Fruit fly (Drosophila melanogaster): ENCODE results near the gene Ca-beta.

Ca-beta gene

DNA sequence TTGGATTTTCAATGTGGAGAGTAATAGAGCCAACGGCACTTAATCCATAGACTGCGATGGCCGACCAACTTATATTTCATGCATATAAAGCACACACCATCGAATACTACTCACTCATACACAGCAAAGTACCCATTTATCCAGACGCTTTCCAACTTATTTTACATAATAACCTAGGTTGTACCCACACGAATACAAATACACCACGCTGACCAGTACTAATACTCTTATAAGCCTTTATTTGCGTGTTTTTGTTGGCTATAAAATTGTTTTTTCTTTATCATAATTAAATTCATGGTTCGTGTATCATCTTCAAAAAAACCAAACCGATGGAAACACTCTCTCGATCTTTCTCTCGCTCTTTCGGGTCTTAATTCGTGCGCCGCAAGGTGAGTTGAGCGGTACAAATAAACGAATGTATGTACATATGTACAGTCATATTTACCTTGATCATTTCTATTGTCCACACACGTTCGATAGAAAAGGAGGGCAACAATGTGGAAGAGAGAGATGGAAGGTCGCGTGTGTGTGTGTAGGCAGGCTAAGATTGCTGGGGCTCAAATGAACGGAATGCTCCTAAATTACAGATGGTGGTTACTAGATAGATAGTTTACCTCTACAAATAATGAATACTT is 3.4 kb upstream of the Ca-beta start (continued):
- TF ChIP-seq CG8290 (GFP tag; optimal IDR thresholded peaks at IDR 0.05) = peak; percentile 31
- peak; percentile 38 to 60 for TF ChIP-seq CG8290 (tag; optimal IDR thresholded peaks at IDR 0.05)
- TF ChIP-seq Bteb2 (GFP tag; optimal IDR thresholded peaks at IDR 0.05) = no peak
- TF ChIP-seq en (GFP tag; optimal IDR thresholded peaks at IDR 0.05) = no peak
- TF ChIP-seq org-1 (GFP tag; optimal IDR thresholded peaks at IDR 0.05) = no peak
- no peak for TF ChIP-seq CG3995 (GFP tag; optimal IDR thresholded peaks at IDR 0.05)
- TF ChIP-seq CG7786 (GFP tag; optimal IDR thresholded peaks at IDR 0.05) = no peak
- TF ChIP-seq oc (tag; optimal IDR thresholded peaks at IDR 0.05) = peak; percentile 86
- peak; percentile 37 for TF ChIP-seq D19A (tag; optimal IDR thresholded peaks at IDR 0.05)
- TF ChIP-seq phol (tag; optimal IDR thresholded peaks at IDR 0.05) = no peak
- TF ChIP-seq salm (tag; optimal IDR thresholded peaks at IDR 0.05) = no peak
- no peak for TF ChIP-seq CG18764 (GFP tag; optimal IDR thresholded peaks at IDR 0.05)
- TF ChIP-seq CG8924 (tag; optimal IDR thresholded peaks at IDR 0.05) = peak; percentile 30
- no peak; the same call in 1 of the 2 replicates for TF ChIP-seq sens-2 (GFP tag; IDR thresholded peaks at IDR 0.05)
- peak; percentile 42 for TF ChIP-seq gem (tag; optimal IDR thresholded peaks at IDR 0.05)
- no peak for TF ChIP-seq CG12391 (tag; optimal IDR thresholded peaks at IDR 0.05)
- TF ChIP-seq CG7928 (GFP tag; optimal IDR thresholded peaks at IDR 0.05) = no peak
- no peak for TF ChIP-seq Dp (GFP tag; optimal IDR thresholded peaks at IDR 0.05)
- no peak for TF ChIP-seq PHDP (tag; optimal IDR thresholded peaks at IDR 0.05)
- TF ChIP-seq CG6791 (GFP tag; IDR thresholded peaks at IDR 0.05; ENCODE audit: partially characterized antibody) = no peak
- peak; percentile 9 for TF ChIP-seq TFAM (GFP tag; optimal IDR thresholded peaks at IDR 0.05)
- TF ChIP-seq cg (GFP tag; optimal IDR thresholded peaks at IDR 0.05) = peak; percentile 77
- no peak for TF ChIP-seq CG10366 (GFP tag; IDR thresholded peaks at IDR 0.05)
- no peak for TF ChIP-seq CG11560 (tag; IDR thresholded peaks at IDR 0.05)
- TF ChIP-seq gsb-n (tag; optimal IDR thresholded peaks at IDR 0.05) = peak; percentile 56
- peak; percentile 20 for TF ChIP-seq nerfin-1 (tag; optimal IDR thresholded peaks at IDR 0.05)
- peak; percentile 12 for TF ChIP-seq CG12942 (GFP tag; optimal IDR thresholded peaks at IDR 0.05)
- no peak for TF ChIP-seq CG11093 (GFP tag; IDR thresholded peaks at IDR 0.05)
- peak; percentile 72 for TF ChIP-seq CG5953 (GFP tag; IDR thresholded peaks at IDR 0.05)
- peak; percentile 46 for TF ChIP-seq sd (tag; optimal IDR thresholded peaks at IDR 0.05)
- peak; percentile 57 for TF ChIP-seq dmrt11E (tag; optimal IDR thresholded peaks at IDR 0.05)
- TF ChIP-seq YL-1 (GFP tag; optimal IDR thresholded peaks at IDR 0.05) = no peak
- TF ChIP-seq Lpt (GFP tag; optimal IDR thresholded peaks at IDR 0.05) = no peak
- peak; percentile 20 for TF ChIP-seq Asciz (GFP tag; optimal IDR thresholded peaks at IDR 0.05)
- peak; percentile 11 for TF ChIP-seq CG18619 (GFP tag; optimal IDR thresholded peaks at IDR 0.05)
- TF ChIP-seq wor (GFP tag; IDR thresholded peaks at IDR 0.05) = no peak
- no peak for TF ChIP-seq CG16813 (GFP tag; IDR thresholded peaks at IDR 0.05; ENCODE audit: partially characterized antibody)
- peak; percentile 65 for TF ChIP-seq CG7745 (tag; optimal IDR thresholded peaks at IDR 0.05)
- TF ChIP-seq Mrtf (GFP tag; IDR thresholded peaks at IDR 0.05) = no peak
- TF ChIP-seq CG12299 (tag; optimal IDR thresholded peaks at IDR 0.05) = no peak
- TF ChIP-seq CG7839 (tag; optimal IDR thresholded peaks at IDR 0.05) = no peak
- no peak for TF ChIP-seq Dbx (GFP tag; IDR thresholded peaks at IDR 0.05)
- no peak for TF ChIP-seq CG14441 (GFP tag; IDR thresholded peaks at IDR 0.05)
- TF ChIP-seq CG16779 (GFP tag; IDR thresholded peaks at IDR 0.05) = no peak
- no peak for TF ChIP-seq Dek (tag; optimal IDR thresholded peaks at IDR 0.05)
- no peak for TF ChIP-seq ssp (GFP tag; IDR thresholded peaks at IDR 0.05)
- peak; percentile 83 for TF ChIP-seq sqz (GFP tag; optimal IDR thresholded peaks at IDR 0.05)
- TF ChIP-seq HLHmδ (GFP tag; optimal IDR thresholded peaks at IDR 0.05) = peak; percentile 78
- TF ChIP-seq CoRest (tag; optimal IDR thresholded peaks at IDR 0.05) = peak; percentile 25
- TF ChIP-seq Atf3 (GFP tag; optimal IDR thresholded peaks at IDR 0.05) = no peak
- no peak for TF ChIP-seq CG32532 (GFP tag; IDR thresholded peaks at IDR 0.05)
